Fruit fly (Drosophila melanogaster) whole organism, embryonic: Measurements from ENCODE around the gene CG18581.

ENCODE experiments used
- B-H2 ChIP-seq: fragments of 200-800 bp; sonication (Bioruptor generic); optimal IDR thresholded peaks from 2 replicates; lab custom pipeline; 2018; ENCODE audit warnings: missing biosample characterization, mild to moderate bottlenecking, missing genetic modification characterization
- CG10147 ChIP-seq: fragments of 200-800 bp; sonication (Bioruptor generic); optimal IDR thresholded peaks from 2 replicates; lab custom pipeline; 2019; ENCODE audit warnings: missing biosample characterization, mild to moderate bottlenecking, missing genetic modification characterization, moderate library complexity
- CG11456 ChIP-seq: fragments of 200-800 bp; sonication (Bioruptor generic); IDR thresholded peaks from 3 replicates; pipeline ENCODE4 v1.3.6; 2022; ENCODE audit warnings: missing biosample characterization, missing genetic modification characterization
- CG11504 ChIP-seq: fragments of 200-800 bp; sonication (Bioruptor generic); optimal IDR thresholded peaks from 3 replicates; lab custom pipeline; 2019; ENCODE audit warnings: missing biosample characterization, mild to moderate bottlenecking, missing genetic modification characterization, moderate library complexity
- CG13296 ChIP-seq: fragments of 200-800 bp; sonication (Bioruptor generic); optimal IDR thresholded peaks from 3 replicates; lab custom pipeline; 2018; ENCODE audit warnings: missing biosample characterization, mild to moderate bottlenecking, missing genetic modification characterization
- CG15269 ChIP-seq: fragments of 200-800 bp; sonication (Bioruptor generic); optimal IDR thresholded peaks from 2 replicates; lab custom pipeline; 2018; ENCODE audit warnings: missing biosample characterization, mild to moderate bottlenecking, missing genetic modification characterization, moderate library complexity
- CG1602 ChIP-seq: fragments of 200-800 bp; sonication (Bioruptor generic); optimal IDR thresholded peaks from 3 replicates; lab custom pipeline; 2016; ENCODE audit warnings: missing biosample characterization, missing genetic modification characterization
- CG18619 ChIP-seq: fragments of 200-800 bp; sonication (Bioruptor generic); optimal IDR thresholded peaks from 3 replicates; lab custom pipeline; 2017; ENCODE audit warnings: missing biosample characterization, mild to moderate bottlenecking, missing genetic modification characterization
- CG2678 ChIP-seq: fragments of 200-800 bp; sonication (Bioruptor generic); optimal IDR thresholded peaks from 3 replicates; lab custom pipeline; 2019; ENCODE audit warnings: missing biosample characterization, mild to moderate bottlenecking, missing genetic modification characterization, moderate library complexity
- CG3281 ChIP-seq: fragments of 200-800 bp; sonication (Bioruptor generic); optimal IDR thresholded peaks from 3 replicates; lab custom pipeline; 2017; ENCODE audit warnings: missing biosample characterization, mild to moderate bottlenecking, missing genetic modification characterization
- CG4424 ChIP-seq: fragments of 200-800 bp; sonication (Bioruptor generic); optimal IDR thresholded peaks from 3 replicates; lab custom pipeline; 2016; ENCODE audit warnings: missing biosample characterization, missing genetic modification characterization
- CG6272 ChIP-seq: fragments of 200-800 bp; sonication (Bioruptor generic); IDR thresholded peaks from 2 replicates; pipeline ENCODE4 v1.3.6; 2022; ENCODE audit warnings: missing biosample characterization, missing genetic modification characterization
- CG6765 ChIP-seq: fragments of 200-800 bp; sonication (Bioruptor generic); optimal IDR thresholded peaks from 3 replicates; lab custom pipeline; 2017; ENCODE audit warnings: missing biosample characterization, mild to moderate bottlenecking, missing genetic modification characterization
- CG6791 ChIP-seq: fragments of 200-800 bp; sonication (Bioruptor generic); IDR thresholded peaks from 3 replicates; pipeline ENCODE4 v1.3.6; 2022; ENCODE audit warnings: missing biosample characterization, missing genetic modification characterization; ENCODE audit not compliant: partially characterized antibody
- CoRest ChIP-seq: fragments of 200-800 bp; sonication (Bioruptor generic); optimal IDR thresholded peaks from 3 replicates; lab custom pipeline; 2018; ENCODE audit warnings: missing biosample characterization, mild to moderate bottlenecking, missing genetic modification characterization, moderate library complexity
- D ChIP-seq, 2 experiments: fragments of 200-800 bp in 1 of 2; fragments of >200 bp in 1 of 2; sonication (Bioruptor generic) in 1 of 2; optimal IDR thresholded peaks; 2 replicates in 1 of 2; 3 replicates in 1 of 2; lab custom pipeline; 2017; ENCODE audit warnings: mild to moderate bottlenecking in 1 of 2, missing biosample characterization in 1 of 2, missing genetic modification characterization in 1 of 2, missing genetic modification reagents in 1 of 2
- D19B ChIP-seq: fragments of 200-800 bp; sonication (Bioruptor generic); optimal IDR thresholded peaks from 2 replicates; lab custom pipeline; 2017; ENCODE audit warnings: missing biosample characterization, mild to moderate bottlenecking, missing genetic modification characterization
- E2f1 ChIP-seq: fragments of 200-800 bp; sonication (Bioruptor generic); IDR thresholded peaks from 2 replicates; pipeline ENCODE4 v1.3.6; 2022; ENCODE audit warnings: missing biosample characterization, missing genetic modification characterization
- Eip74EF ChIP-seq, 2 experiments: fragments of 200-800 bp in 1 of 2; fragments of >200 bp in 1 of 2; sonication (Bioruptor generic) in 1 of 2; optimal IDR thresholded peaks; 2 replicates each; lab custom pipeline; 2017 to 2019; ENCODE audit warnings: missing biosample characterization in 2 of 2, missing genetic modification characterization in 2 of 2, mild to moderate bottlenecking in 1 of 2, moderate library complexity in 1 of 2
- HLH4C ChIP-seq: fragments of 200-800 bp; sonication (Bioruptor generic); IDR thresholded peaks from 3 replicates; pipeline ENCODE4 v1.3.6; 2022; ENCODE audit warnings: missing biosample characterization, missing genetic modification characterization; ENCODE audit not compliant: partially characterized antibody
- Hr51 ChIP-seq, 2 experiments: fragments of 200-800 bp; sonication (Bioruptor generic); optimal IDR thresholded peaks; 2 replicates in 1 of 2; 3 replicates in 1 of 2; lab custom pipeline; 2016 to 2018; ENCODE audit warnings: missing biosample characterization in 2 of 2, missing genetic modification characterization in 2 of 2, mild to moderate bottlenecking in 1 of 2, moderate library complexity in 1 of 2
- Meics ChIP-seq: fragments of 200-800 bp; sonication (Bioruptor generic); optimal IDR thresholded peaks from 2 replicates; lab custom pipeline; 2017; ENCODE audit warnings: missing biosample characterization, mild to moderate bottlenecking, missing genetic modification characterization
- Oli ChIP-seq: fragments of 200-800 bp; sonication (Bioruptor generic); optimal IDR thresholded peaks from 2 replicates; lab custom pipeline; 2018; ENCODE audit warnings: missing biosample characterization, mild to moderate bottlenecking, missing genetic modification characterization, moderate library complexity
- PHDP ChIP-seq: fragments of 200-800 bp; sonication (Bioruptor generic); optimal IDR thresholded peaks from 3 replicates; lab custom pipeline; 2018; ENCODE audit warnings: missing biosample characterization, mild to moderate bottlenecking, missing genetic modification characterization, moderate library complexity
- Poxn ChIP-seq: fragments of 200-800 bp; sonication (Bioruptor generic); IDR thresholded peaks from 2 replicates; pipeline ENCODE4 v1.3.6; 2022; ENCODE audit warnings: missing biosample characterization, missing genetic modification characterization
- Sry-β ChIP-seq: fragments of 200-800 bp; sonication (Bioruptor generic); optimal IDR thresholded peaks from 2 replicates; lab custom pipeline; 2018; ENCODE audit warnings: missing biosample characterization, mild to moderate bottlenecking, missing genetic modification characterization, moderate library complexity
- Ssrp ChIP-seq: fragments of 200-800 bp; sonication (Bioruptor generic); optimal IDR thresholded peaks from 2 replicates; lab custom pipeline; 2018; ENCODE audit warnings: missing biosample characterization, mild to moderate bottlenecking, missing genetic modification characterization, moderate library complexity
- bsh ChIP-seq, 2 experiments: fragments of 200-800 bp; sonication (Bioruptor generic); optimal IDR thresholded peaks; 2 replicates each; lab custom pipeline; 2017 to 2018; ENCODE audit warnings: mild to moderate bottlenecking in 2 of 2, missing biosample characterization in 2 of 2, missing genetic modification characterization in 2 of 2, moderate library complexity in 1 of 2
- caup ChIP-seq: fragments of 200-800 bp; sonication (Bioruptor generic); optimal IDR thresholded peaks from 3 replicates; lab custom pipeline; 2017; ENCODE audit warnings: missing biosample characterization, mild to moderate bottlenecking, missing genetic modification characterization, moderate library complexity; ENCODE audit not compliant: severe bottlenecking
- croc ChIP-seq: fragments of 200-800 bp; sonication (Bioruptor generic); conservative IDR thresholded peaks from 3 replicates; pipeline ENCODE4 v1.3.6; 2022; ENCODE audit warnings: missing biosample characterization, missing genetic modification characterization
- cwo ChIP-seq: fragments of 200-800 bp; sonication (Bioruptor generic); optimal IDR thresholded peaks from 3 replicates; lab custom pipeline; 2017; ENCODE audit warnings: missing biosample characterization, missing genetic modification characterization, mild to moderate bottlenecking, moderate library complexity, missing genetic modification reagents
- dan ChIP-seq: fragments of 200-800 bp; sonication (Bioruptor generic); IDR thresholded peaks from 2 replicates; pipeline ENCODE4 v1.3.6; 2022; ENCODE audit warnings: missing biosample characterization, missing genetic modification characterization
- dmrt99B ChIP-seq: fragments of 200-800 bp; sonication (Bioruptor generic); optimal IDR thresholded peaks from 2 replicates; lab custom pipeline; 2018; ENCODE audit warnings: missing biosample characterization, mild to moderate bottlenecking, missing genetic modification characterization, moderate library complexity
- dysf ChIP-seq: fragments of 200-800 bp; sonication (Bioruptor generic); IDR thresholded peaks from 3 replicates; pipeline ENCODE4 v1.3.6; 2022; ENCODE audit warnings: missing biosample characterization, missing genetic modification characterization
- emc ChIP-seq: fragments of 200-800 bp; sonication (Bioruptor generic); optimal IDR thresholded peaks from 2 replicates; lab custom pipeline; 2016; ENCODE audit warnings: missing biosample characterization, missing genetic modification characterization
- gem ChIP-seq: fragments of 200-800 bp; sonication (Bioruptor generic); optimal IDR thresholded peaks from 2 replicates; lab custom pipeline; 2019; ENCODE audit warnings: missing biosample characterization, mild to moderate bottlenecking, missing genetic modification characterization, moderate library complexity
- gsb-n ChIP-seq: fragments of 200-800 bp; sonication (Bioruptor generic); optimal IDR thresholded peaks from 3 replicates; lab custom pipeline; 2018; ENCODE audit warnings: missing biosample characterization, mild to moderate bottlenecking, missing genetic modification characterization
- her ChIP-seq: fragments of 200-800 bp; sonication (Bioruptor generic); optimal IDR thresholded peaks from 2 replicates; lab custom pipeline; 2016; ENCODE audit warnings: missing biosample characterization, missing genetic modification characterization
- hkb ChIP-seq, 2 experiments: fragments of 200-800 bp in 1 of 2; fragments of >200 bp in 1 of 2; sonication (Bioruptor generic) in 1 of 2; IDR thresholded peaks in 1 of 2; optimal IDR thresholded peaks in 1 of 2; 2 replicates each; pipeline versions ENCODE4 v1.3.6 to Lab custom; 2017 to 2022; ENCODE audit warnings: missing biosample characterization in 1 of 2, missing genetic modification characterization in 1 of 2
- ind ChIP-seq: fragments of 200-800 bp; sonication (Bioruptor generic); optimal IDR thresholded peaks from 3 replicates; lab custom pipeline; 2016; ENCODE audit warnings: missing biosample characterization, missing genetic modification characterization
- nmo ChIP-seq: fragments of 200-800 bp; sonication (Bioruptor generic); optimal IDR thresholded peaks from 2 replicates; lab custom pipeline; 2018; ENCODE audit warnings: missing biosample characterization, mild to moderate bottlenecking, missing genetic modification characterization, moderate library complexity
- pan ChIP-seq, 4 experiments: fragments of >200 bp in 3 of 4; fragments of 200-800 bp in 1 of 4; sonication (Bioruptor generic) in 1 of 4; optimal IDR thresholded peaks in 3 of 4; IDR thresholded peaks in 1 of 4; 2 replicates each; pipeline versions ENCODE4 v1.3.6 to Lab custom; 2017 to 2022; ENCODE audit warnings: missing biosample characterization in 2 of 4, missing genetic modification characterization in 2 of 4, mixed read lengths in 1 of 4
- pros ChIP-seq: fragments of 200-800 bp; sonication (Bioruptor generic); optimal IDR thresholded peaks from 3 replicates; lab custom pipeline; 2019; ENCODE audit warnings: missing biosample characterization, mild to moderate bottlenecking, missing genetic modification characterization, moderate library complexity
- tap ChIP-seq: fragments of 200-800 bp; optimal IDR thresholded peaks from 3 replicates; lab custom pipeline; 2019; ENCODE audit warnings: missing biosample characterization, mild to moderate bottlenecking, missing genetic modification characterization, moderate library complexity
- trh ChIP-seq: fragments of 200-800 bp; sonication (Bioruptor generic); optimal IDR thresholded peaks from 2 replicates; lab custom pipeline; 2016; ENCODE audit warnings: missing biosample characterization, missing genetic modification characterization
- wdn ChIP-seq: fragments of 200-800 bp; sonication (Bioruptor generic); IDR thresholded peaks from 2 replicates; pipeline ENCODE4 v1.3.6; 2022; ENCODE audit warnings: missing biosample characterization, missing genetic modification characterization

The CG18581 gene

dm6 chr3L:15034061-15034713, 15.8 kb downstream of the CG18581 start (continued):
- TF ChIP-seq Meics (GFP tag; lab: Kevin White, UChicago): peak; percentile 78
- TF ChIP-seq Hr51 (GFP tag; optimal IDR thresholded peaks at IDR 0.05; lab: Kevin White, UChicago): peak in 1 of 2 experiments; percentile 58
- peak; percentile 12 for TF ChIP-seq tap
- peak; percentile 48 for TF ChIP-seq CG18619 (GFP tag; lab: Kevin White, UChicago)
- peak; percentile 23 for TF ChIP-seq D19B
- TF ChIP-seq CG1602 (GFP tag; lab: Kevin White, UChicago): peak; percentile 15
- TF ChIP-seq CG6765: peak; percentile 53
- TF ChIP-seq CG6791: no peak
- no peak for TF ChIP-seq croc
- 0 out of 3 replicates have a peak, but pooled peaks have one; percentile 27 for TF ChIP-seq dysf
- TF ChIP-seq B-H2 (GFP tag; lab: Kevin White, UChicago): peak; percentile 37
- TF ChIP-seq Eip74EF (GFP tag; optimal IDR thresholded peaks at IDR 0.05; lab: Kevin White, UChicago): peak in 1 of 2 experiments; percentile 30
- TF ChIP-seq PHDP (tag; lab: Kevin White, UChicago): peak; percentile 29
- peak; percentile 56 for TF ChIP-seq cwo (GFP tag; lab: Kevin White, UChicago)
- peak; percentile 63 for TF ChIP-seq CG3281 (GFP tag; lab: Kevin White, UChicago)
- TF ChIP-seq HLH4C: no peak
- peak; percentile 49 for TF ChIP-seq CG15269
- TF ChIP-seq CG2678 (tag; lab: Kevin White, UChicago): peak; percentile 83
- TF ChIP-seq Ssrp: peak; percentile 32
- TF ChIP-seq CG6272 (GFP tag; lab: Robert Waterston, UW): no peak
- no peak for TF ChIP-seq D (optimal IDR thresholded peaks at IDR 0.05; lab: Kevin White, UChicago)
- peak; percentile 30 for TF ChIP-seq D (GFP tag; optimal IDR thresholded peaks at IDR 0.05; lab: Kevin White, UChicago)
- TF ChIP-seq Poxn: no peak
- TF ChIP-seq Sry-β (GFP tag; lab: Kevin White, UChicago): no peak
- peak; percentile 35 for TF ChIP-seq nmo
- TF ChIP-seq CG11504 (tag; lab: Kevin White, UChicago): peak; percentile 72
- TF ChIP-seq her (GFP tag; lab: Kevin White, UChicago): no peak
- no peak for TF ChIP-seq pros (GFP tag; lab: Kevin White, UChicago)
- TF ChIP-seq CG13296 (GFP tag; lab: Kevin White, UChicago): peak; percentile 54
- no peak for TF ChIP-seq gsb-n (tag; lab: Kevin White, UChicago)
- 0 out of 2 replicates have a peak, but pooled peaks have one; percentile 29 for TF ChIP-seq wdn (GFP tag; lab: Robert Waterston, UW)
- TF ChIP-seq trh (GFP tag; lab: Kevin White, UChicago): no peak
- TF ChIP-seq CoRest (tag; lab: Kevin White, UChicago): peak; percentile 53
- peak; percentile 13 for TF ChIP-seq CG4424
- TF ChIP-seq CG11456 (GFP tag; lab: Robert Waterston, UW): peak; percentile 32; the same call in 1 of the 3 replicates
- peak; percentile 48 for TF ChIP-seq caup (GFP tag; lab: Kevin White, UChicago)
- TF ChIP-seq dan (GFP tag; lab: Robert Waterston, UW): no peak
- TF ChIP-seq gem: peak; percentile 68
- TF ChIP-seq pan (optimal IDR thresholded peaks at IDR 0.05; lab: Kevin White, UChicago): no peak
- TF ChIP-seq pan (GFP tag; optimal IDR thresholded peaks at IDR 0.05 in 1 of 2, IDR thresholded peaks at IDR 0.05 in 1 of 2): no peak
- TF ChIP-seq bsh (GFP tag; optimal IDR thresholded peaks at IDR 0.05; lab: Kevin White, UChicago): no peak
- peak; percentile 63 for TF ChIP-seq dmrt99B (tag; lab: Kevin White, UChicago)
- TF ChIP-seq emc (GFP tag; lab: Kevin White, UChicago): no peak
- TF ChIP-seq CG10147 (GFP tag; lab: Kevin White, UChicago): peak; percentile 59
- peak; percentile 68 for TF ChIP-seq ind (GFP tag; lab: Kevin White, UChicago)
- TF ChIP-seq hkb (optimal IDR thresholded peaks at IDR 0.05; lab: Kevin White, UChicago): no peak
- 0 out of 2 replicates have a peak, but pooled peaks have one; percentile 17 for TF ChIP-seq hkb (GFP tag; IDR thresholded peaks at IDR 0.05; lab: Robert Waterston, UW)
- peak; percentile 38 for TF ChIP-seq Oli
- no peak for TF ChIP-seq E2f1
